Worm (Caenorhabditis elegans): ENCODE data around the gene F09E10.6.

- no peak for TF ChIP-seq ama-1 (optimal IDR thresholded peaks at IDR 0.05)
- TF ChIP-seq ceh-13 (GFP tag; optimal IDR thresholded peaks at IDR 0.05) = no peak
- no peak for TF ChIP-seq F13C5.2 (tag; optimal IDR thresholded peaks at IDR 0.05)
- TF ChIP-seq flt-1 (GFP tag; IDR thresholded peaks at IDR 0.05) = no peak
- TF ChIP-seq aly-1 (tag; optimal IDR thresholded peaks at IDR 0.05) = no peak
- TF ChIP-seq hnd-1 (tag; optimal IDR thresholded peaks at IDR 0.05) = no peak
Measured at ce11 chrX:1546878-1547555, 49.5 kb upstream of the F09E10.6 start, which contains the start of gene K06A9.1.

Measured in whole organism, early embryonic.